Fruit fly (Drosophila melanogaster): ENCODE data around the gene CG4553.

The CG4553 gene

dm6 chr3R:25476744-25477143 lies at the start of gene CG4553, which contains the start of gene MED28 (continued):
- TF ChIP-seq Lim3 (GFP tag; IDR thresholded peaks at IDR 0.05) (no peak), CG30403 (GFP tag; optimal IDR thresholded peaks at IDR 0.05) (no peak), CG6765 (GFP tag; optimal IDR thresholded peaks at IDR 0.05) (no peak), Mes4 (GFP tag; optimal IDR thresholded peaks at IDR 0.05) (no peak), Trl (optimal IDR thresholded peaks at IDR 0.05) (no peak), Trl (GFP tag; optimal IDR thresholded peaks at IDR 0.05) (no peak), CG4617 (GFP tag; optimal IDR thresholded peaks at IDR 0.05; ENCODE audit: borderline replicate concordance) (peak; percentile 26), CG2202 (tag; optimal IDR thresholded peaks at IDR 0.05) (no peak), Awh (GFP tag; IDR thresholded peaks at IDR 0.05) (no peak), gt (GFP tag; IDR thresholded peaks at IDR 0.05) (no peak), MESR4 (GFP tag; optimal IDR thresholded peaks at IDR 0.05) (peak; percentile 58), Bteb2 (GFP tag; optimal IDR thresholded peaks at IDR 0.05) (no peak), CG7839 (tag; optimal IDR thresholded peaks at IDR 0.05) (no peak), CG8290 (GFP tag; optimal IDR thresholded peaks at IDR 0.05) (no peak), CG8290 (tag; optimal IDR thresholded peaks at IDR 0.05) (no peak), CG17359 (tag; optimal IDR thresholded peaks at IDR 0.05) (no peak), slou (GFP tag; optimal IDR thresholded peaks at IDR 0.05) (no peak), CG33557 (GFP tag; optimal IDR thresholded peaks at IDR 0.05) (no peak), lab (GFP tag; optimal IDR thresholded peaks at IDR 0.05) (no peak), fd3F (GFP tag; optimal IDR thresholded peaks at IDR 0.05) (no peak), CG9437 (GFP tag; optimal IDR thresholded peaks at IDR 0.05) (peak; percentile 80), croc (GFP tag; conservative IDR thresholded peaks at IDR 0.05) (no peak), btn (GFP tag; optimal IDR thresholded peaks at IDR 0.05) (no peak), unpg (GFP tag; optimal IDR thresholded peaks at IDR 0.05) (no peak), trem (tag; optimal IDR thresholded peaks at IDR 0.05) (peak; percentile 32), Rfx (GFP tag; IDR thresholded peaks at IDR 0.05) (0 out of 2 replicates have a peak, but pooled peaks have one; percentile 8), sr (GFP tag; IDR thresholded peaks at IDR 0.05) (no peak), fru (optimal IDR thresholded peaks at IDR 0.05) (no peak), dmrt99B (tag; optimal IDR thresholded peaks at IDR 0.05) (no peak), tgo (GFP tag; IDR thresholded peaks at IDR 0.05) (no peak), sob (GFP tag; IDR thresholded peaks at IDR 0.05) (no peak), CG16863 (GFP tag; optimal IDR thresholded peaks at IDR 0.05) (no peak), repo (GFP tag; optimal IDR thresholded peaks at IDR 0.05) (no peak), NC2α (GFP tag; optimal IDR thresholded peaks at IDR 0.05) (no peak), her (GFP tag; optimal IDR thresholded peaks at IDR 0.05) (no peak), CG9797 (GFP tag; optimal IDR thresholded peaks at IDR 0.05) (no peak), nerfin-2 (GFP tag; IDR thresholded peaks at IDR 0.05; ENCODE audit: partially characterized antibody) (peak; percentile 74), CG18599 (GFP tag; optimal IDR thresholded peaks at IDR 0.05) (no peak), Poxn (GFP tag; IDR thresholded peaks at IDR 0.05) (no peak), MBD-R2 (GFP tag; IDR thresholded peaks at IDR 0.05) (peak; percentile 93), CG6272 (GFP tag; IDR thresholded peaks at IDR 0.05) (no peak), dysf (GFP tag; IDR thresholded peaks at IDR 0.05) (no peak), kah (GFP tag; optimal IDR thresholded peaks at IDR 0.05) (no peak), sens-2 (GFP tag; IDR thresholded peaks at IDR 0.05) (no peak), Camta (GFP tag; optimal IDR thresholded peaks at IDR 0.05) (no peak), nerfin-1 (tag; optimal IDR thresholded peaks at IDR 0.05) (peak; percentile 39), CG5245 (GFP tag; optimal IDR thresholded peaks at IDR 0.05) (no peak), Max (GFP tag; optimal IDR thresholded peaks at IDR 0.05) (peak; percentile 3), Nf-YA (GFP tag; IDR thresholded peaks at IDR 0.05) (no peak), gcm2 (GFP tag; optimal IDR thresholded peaks at IDR 0.05) (no peak), CG1024 (GFP tag; IDR thresholded peaks at IDR 0.05) (no peak), CG15514 (GFP tag; optimal IDR thresholded peaks at IDR 0.05) (peak; percentile 65), Dp (GFP tag; optimal IDR thresholded peaks at IDR 0.05) (peak; percentile 61), Spps (tag; optimal IDR thresholded peaks at IDR 0.05) (no peak)

Measured in whole organism, embryonic.